Fruit fly (Drosophila melanogaster) whole organism: Measurements from ENCODE around the gene Dr.

Source experiments
- CG8478 ChIP-seq: fragments of >200 bp; optimal IDR thresholded peaks from 2 replicates; lab custom pipeline; 2018; ENCODE audit warnings: inconsistent platforms
- EcR ChIP-seq, 2 experiments: fragments of >200 bp; optimal IDR thresholded peaks; 2 replicates each; lab custom pipeline; 2017; ENCODE audit warnings: missing biosample characterization in 2 of 2, missing genetic modification characterization in 2 of 2, missing genetic modification reagents in 2 of 2
- usp ChIP-seq: fragments of >200 bp; optimal IDR thresholded peaks from 2 replicates; lab custom pipeline; 2017; ENCODE audit warnings: missing biosample characterization, missing genetic modification characterization, mixed read lengths

DNA sequence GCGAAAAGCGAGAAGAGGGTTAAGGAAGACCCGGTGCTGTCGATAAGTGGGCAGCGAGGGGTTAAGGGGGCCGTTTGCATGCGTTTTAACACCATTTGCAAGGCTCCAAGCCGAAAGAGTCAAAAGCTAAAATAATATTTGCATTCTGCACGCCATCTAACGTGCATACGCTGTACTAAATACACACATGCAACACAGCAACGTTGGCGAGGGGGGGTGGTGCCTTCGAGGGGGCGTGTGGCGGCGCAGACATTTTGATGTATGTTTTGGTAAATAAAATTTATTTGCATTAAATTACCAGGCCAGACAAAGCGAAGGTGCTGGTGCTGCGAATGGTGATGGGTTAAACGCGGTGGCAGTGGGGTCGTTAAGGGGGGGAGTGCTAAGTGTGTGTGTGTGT is 4.2 kb downstream of the Dr start:
- TF ChIP-seq usp (GFP tag; lab: Kevin White, UChicago) (no peak), CG8478 (lab: Kevin White, UChicago) (no peak), EcR (GFP tag; optimal IDR thresholded peaks at IDR 0.05; lab: Kevin White, UChicago) (no peak)
